Worm (Caenorhabditis elegans): ENCODE measurements around the gene srab-24.

ce11 chrIV:14215777-14216176, 34.2 kb downstream of the srab-24 start:
- TF ChIP-seq unc-86 (tag; optimal IDR thresholded peaks at IDR 0.05), result no peak
- TF ChIP-seq hlh-6 (tag; optimal IDR thresholded peaks at IDR 0.05), result no peak

Data from whole organism, late embryonic.